Fruit fly (Drosophila melanogaster) whole organism, embryonic: ENCODE results near the gene CG45218.

Experiments
- BEAF-32 ChIP-seq: fragments of 200-800 bp; sonication (Bioruptor generic); optimal IDR thresholded peaks from 3 replicates; lab custom pipeline; 2017; ENCODE audit warnings: missing biosample characterization, missing genetic modification characterization, mild to moderate bottlenecking, moderate library complexity, missing genetic modification reagents
- CG10565 ChIP-seq: fragments of 200-800 bp; sonication (Bioruptor generic); optimal IDR thresholded peaks from 3 replicates; lab custom pipeline; 2016; ENCODE audit warnings: missing biosample characterization, mild to moderate bottlenecking, missing genetic modification characterization
- CG11085 ChIP-seq: fragments of 200-800 bp; sonication (Bioruptor generic); IDR thresholded peaks from 2 replicates; pipeline ENCODE4 v1.3.6; 2022; ENCODE audit warnings: missing biosample characterization, missing genetic modification characterization
- CG11695 ChIP-seq: fragments of 200-800 bp; sonication (Bioruptor generic); IDR thresholded peaks from 3 replicates; pipeline ENCODE4 v1.3.6; 2022; ENCODE audit warnings: missing biosample characterization, missing genetic modification characterization
- CG11696 ChIP-seq: fragments of 200-800 bp; sonication (Bioruptor generic); IDR thresholded peaks from 2 replicates; pipeline ENCODE4 v1.3.6; 2022; ENCODE audit warnings: missing biosample characterization, missing genetic modification characterization
- CG11723 ChIP-seq: fragments of 200-800 bp; sonication (Bioruptor generic); optimal IDR thresholded peaks from 2 replicates; lab custom pipeline; 2017; ENCODE audit warnings: missing biosample characterization, mild to moderate bottlenecking, missing genetic modification characterization
- CG12744 ChIP-seq: fragments of 200-800 bp; sonication (Bioruptor generic); optimal IDR thresholded peaks from 2 replicates; lab custom pipeline; 2016; ENCODE audit warnings: missing biosample characterization, missing genetic modification characterization
- CG2202 ChIP-seq: fragments of 200-800 bp; sonication (Bioruptor generic); optimal IDR thresholded peaks from 2 replicates; lab custom pipeline; 2018; ENCODE audit warnings: missing biosample characterization, mild to moderate bottlenecking, missing genetic modification characterization
- CG2678 ChIP-seq: fragments of 200-800 bp; sonication (Bioruptor generic); optimal IDR thresholded peaks from 3 replicates; lab custom pipeline; 2019; ENCODE audit warnings: missing biosample characterization, mild to moderate bottlenecking, missing genetic modification characterization, moderate library complexity
- CG3065 ChIP-seq: fragments of 200-800 bp; sonication (Bioruptor generic); optimal IDR thresholded peaks from 2 replicates; lab custom pipeline; 2016; ENCODE audit warnings: missing biosample characterization, missing genetic modification characterization
- CG31365 ChIP-seq: fragments of 200-800 bp; sonication (Bioruptor generic); optimal IDR thresholded peaks from 2 replicates; lab custom pipeline; 2018; ENCODE audit warnings: missing biosample characterization, mild to moderate bottlenecking, missing genetic modification characterization
- CG6854 ChIP-seq: fragments of 200-800 bp; sonication (Bioruptor generic); optimal IDR thresholded peaks from 3 replicates; lab custom pipeline; 2017; ENCODE audit warnings: missing biosample characterization, mild to moderate bottlenecking, missing genetic modification characterization
- CG8359 ChIP-seq: fragments of 200-800 bp; sonication (Bioruptor generic); optimal IDR thresholded peaks from 2 replicates; lab custom pipeline; 2017; ENCODE audit warnings: missing biosample characterization, mild to moderate bottlenecking, missing genetic modification characterization, borderline replicate concordance
- CG8924 ChIP-seq: fragments of 200-800 bp; optimal IDR thresholded peaks from 3 replicates; lab custom pipeline; 2019; ENCODE audit warnings: missing biosample characterization, mild to moderate bottlenecking, missing genetic modification characterization, moderate library complexity
- CoRest ChIP-seq: fragments of 200-800 bp; sonication (Bioruptor generic); optimal IDR thresholded peaks from 3 replicates; lab custom pipeline; 2018; ENCODE audit warnings: missing biosample characterization, mild to moderate bottlenecking, missing genetic modification characterization, moderate library complexity
- Dll ChIP-seq: fragments of 200-800 bp; sonication (Bioruptor generic); IDR thresholded peaks from 4 replicates; pipeline ENCODE4 v1.3.6; 2022; ENCODE audit warnings: missing biosample characterization, missing genetic modification characterization; ENCODE audit not compliant: partially characterized antibody
- Doc2 ChIP-seq: fragments of 200-800 bp; sonication (Bioruptor generic); IDR thresholded peaks from 2 replicates; pipeline ENCODE4 v1.3.6; 2022; ENCODE audit warnings: missing biosample characterization, missing genetic modification characterization
- Doc3 ChIP-seq: fragments of 200-800 bp; sonication (Bioruptor generic); IDR thresholded peaks from 3 replicates; pipeline ENCODE4 v1.3.6; 2022; ENCODE audit warnings: missing biosample characterization, missing genetic modification characterization; ENCODE audit not compliant: partially characterized antibody
- Drgx ChIP-seq: fragments of 200-800 bp; sonication (Bioruptor generic); IDR thresholded peaks from 2 replicates; pipeline ENCODE4 v1.3.6; 2022; ENCODE audit warnings: missing biosample characterization, missing genetic modification characterization
- E2f2 ChIP-seq: fragments of 200-800 bp; sonication (Bioruptor generic); IDR thresholded peaks from 2 replicates; pipeline ENCODE4 v1.3.6; 2022; ENCODE audit warnings: missing biosample characterization, missing genetic modification characterization
- Hsf ChIP-seq: fragments of 200-800 bp; sonication (Bioruptor generic); optimal IDR thresholded peaks from 3 replicates; lab custom pipeline; 2016; ENCODE audit warnings: missing biosample characterization, missing genetic modification characterization
- Jarid2 ChIP-seq: fragments of 200-800 bp; sonication (Bioruptor generic); optimal IDR thresholded peaks from 3 replicates; lab custom pipeline; 2017; ENCODE audit warnings: mild to moderate bottlenecking, missing biosample characterization, missing genetic modification reagents, missing genetic modification characterization
- MESR4 ChIP-seq: fragments of 200-800 bp; sonication (Bioruptor generic); optimal IDR thresholded peaks from 2 replicates; lab custom pipeline; 2018; ENCODE audit warnings: missing biosample characterization, mild to moderate bottlenecking, missing genetic modification characterization, moderate library complexity
- Mes4 ChIP-seq: fragments of 200-800 bp; sonication (Bioruptor generic); optimal IDR thresholded peaks from 2 replicates; lab custom pipeline; 2016; ENCODE audit warnings: missing biosample characterization, missing genetic modification characterization
- Mrtf ChIP-seq: fragments of 200-800 bp; sonication (Bioruptor generic); IDR thresholded peaks from 3 replicates; pipeline ENCODE4 v1.3.6; 2022; ENCODE audit warnings: missing biosample characterization, missing genetic modification characterization
- Neu2 ChIP-seq: fragments of 200-800 bp; sonication (Bioruptor generic); optimal IDR thresholded peaks from 3 replicates; lab custom pipeline; 2016; ENCODE audit warnings: missing biosample characterization, missing genetic modification characterization, borderline replicate concordance
- NfI ChIP-seq: fragments of 200-800 bp; sonication (Bioruptor generic); optimal IDR thresholded peaks from 3 replicates; lab custom pipeline; 2018; ENCODE audit warnings: missing biosample characterization, mild to moderate bottlenecking, missing genetic modification characterization, moderate library complexity
- Ptx1 ChIP-seq: fragments of 200-800 bp; sonication (Bioruptor generic); IDR thresholded peaks from 2 replicates; pipeline ENCODE4 v1.3.6; 2022; ENCODE audit warnings: missing biosample characterization, missing genetic modification characterization
- Ravus ChIP-seq: fragments of 200-800 bp; sonication (Bioruptor generic); IDR thresholded peaks from 2 replicates; pipeline ENCODE4 v1.3.6; 2022; ENCODE audit warnings: missing biosample characterization, missing genetic modification characterization
- Sin3A ChIP-seq: fragments of >200 bp; optimal IDR thresholded peaks from 2 replicates; lab custom pipeline; 2018
- Vsx1 ChIP-seq: fragments of 200-800 bp; sonication (Bioruptor generic); optimal IDR thresholded peaks from 2 replicates; lab custom pipeline; 2017; ENCODE audit warnings: missing biosample characterization, mild to moderate bottlenecking, missing genetic modification characterization, missing genetic modification reagents
- cato ChIP-seq: fragments of 200-800 bp; sonication (Bioruptor generic); optimal IDR thresholded peaks from 2 replicates; lab custom pipeline; 2016; ENCODE audit warnings: missing biosample characterization, missing genetic modification characterization, borderline replicate concordance
- corto ChIP-seq: fragments of 200-800 bp; sonication (Bioruptor generic); optimal IDR thresholded peaks from 2 replicates; lab custom pipeline; 2016; ENCODE audit warnings: missing biosample characterization, mild to moderate bottlenecking, missing genetic modification characterization, moderate library complexity
- crol ChIP-seq: fragments of 200-800 bp; sonication (Bioruptor generic); IDR thresholded peaks from 2 replicates; pipeline ENCODE4 v1.3.6; 2022; ENCODE audit warnings: missing biosample characterization, missing genetic modification characterization
- dati ChIP-seq: fragments of 200-800 bp; sonication (Bioruptor generic); IDR thresholded peaks from 2 replicates; pipeline ENCODE4 v1.3.6; 2022; ENCODE audit warnings: missing biosample characterization, missing genetic modification characterization
- emc ChIP-seq: fragments of 200-800 bp; sonication (Bioruptor generic); optimal IDR thresholded peaks from 2 replicates; lab custom pipeline; 2016; ENCODE audit warnings: missing biosample characterization, missing genetic modification characterization
- hbn ChIP-seq: fragments of 200-800 bp; sonication (Bioruptor generic); IDR thresholded peaks from 2 replicates; pipeline ENCODE4 v1.3.6; 2022; ENCODE audit warnings: missing biosample characterization, missing genetic modification characterization; ENCODE audit not compliant: partially characterized antibody
- lola ChIP-seq, 3 experiments: fragments of >200 bp in 2 of 3; fragments of 200-800 bp in 1 of 3; sonication (Bioruptor generic) in 1 of 3; optimal IDR thresholded peaks; 2 replicates each; lab custom pipeline; 2017 to 2019; ENCODE audit warnings: missing biosample characterization in 3 of 3, missing genetic modification characterization in 3 of 3, mild to moderate bottlenecking in 1 of 3, moderate library complexity in 1 of 3
- lov ChIP-seq, 2 experiments: fragments of 200-800 bp in 1 of 2; fragments of >200 bp in 1 of 2; sonication (Bioruptor generic) in 1 of 2; IDR thresholded peaks in 1 of 2; optimal IDR thresholded peaks in 1 of 2; 2 replicates in 1 of 2; 3 replicates in 1 of 2; pipeline versions ENCODE4 v1.3.6 to Lab custom; 2017 to 2022; ENCODE audit warnings: missing biosample characterization in 1 of 2, missing genetic modification characterization in 1 of 2
- pum ChIP-seq: fragments of 200-800 bp; sonication (Bioruptor generic); optimal IDR thresholded peaks from 2 replicates; lab custom pipeline; 2016; ENCODE audit warnings: missing biosample characterization, missing genetic modification characterization
- repo ChIP-seq: fragments of 200-800 bp; sonication (Bioruptor generic); optimal IDR thresholded peaks from 2 replicates; lab custom pipeline; 2016; ENCODE audit warnings: missing biosample characterization, missing genetic modification characterization
- sd ChIP-seq: fragments of 200-800 bp; sonication (Bioruptor generic); optimal IDR thresholded peaks from 3 replicates; lab custom pipeline; 2018; ENCODE audit warnings: missing biosample characterization, mild to moderate bottlenecking, missing genetic modification characterization, moderate library complexity
- sob ChIP-seq: fragments of 200-800 bp; sonication (Bioruptor generic); IDR thresholded peaks from 2 replicates; pipeline ENCODE4 v1.3.6; 2022; ENCODE audit warnings: missing biosample characterization, missing genetic modification characterization
- stwl ChIP-seq: fragments of 200-800 bp; sonication (Bioruptor generic); optimal IDR thresholded peaks from 3 replicates; lab custom pipeline; 2018; ENCODE audit warnings: missing biosample characterization, mild to moderate bottlenecking, missing genetic modification characterization, moderate library complexity
- toy ChIP-seq: fragments of 200-800 bp; sonication (Bioruptor generic); IDR thresholded peaks from 2 replicates; pipeline ENCODE4 v1.3.6; 2022; ENCODE audit warnings: missing biosample characterization, missing genetic modification characterization
- unc-4 ChIP-seq: fragments of 200-800 bp; sonication (Bioruptor generic); IDR thresholded peaks from 2 replicates; pipeline ENCODE4 v1.3.6; 2022; ENCODE audit warnings: missing biosample characterization, missing genetic modification characterization; ENCODE audit not compliant: partially characterized antibody
- yki ChIP-seq: fragments of >200 bp; optimal IDR thresholded peaks from 3 replicates; lab custom pipeline; 2018

The CG45218 gene

DNA sequence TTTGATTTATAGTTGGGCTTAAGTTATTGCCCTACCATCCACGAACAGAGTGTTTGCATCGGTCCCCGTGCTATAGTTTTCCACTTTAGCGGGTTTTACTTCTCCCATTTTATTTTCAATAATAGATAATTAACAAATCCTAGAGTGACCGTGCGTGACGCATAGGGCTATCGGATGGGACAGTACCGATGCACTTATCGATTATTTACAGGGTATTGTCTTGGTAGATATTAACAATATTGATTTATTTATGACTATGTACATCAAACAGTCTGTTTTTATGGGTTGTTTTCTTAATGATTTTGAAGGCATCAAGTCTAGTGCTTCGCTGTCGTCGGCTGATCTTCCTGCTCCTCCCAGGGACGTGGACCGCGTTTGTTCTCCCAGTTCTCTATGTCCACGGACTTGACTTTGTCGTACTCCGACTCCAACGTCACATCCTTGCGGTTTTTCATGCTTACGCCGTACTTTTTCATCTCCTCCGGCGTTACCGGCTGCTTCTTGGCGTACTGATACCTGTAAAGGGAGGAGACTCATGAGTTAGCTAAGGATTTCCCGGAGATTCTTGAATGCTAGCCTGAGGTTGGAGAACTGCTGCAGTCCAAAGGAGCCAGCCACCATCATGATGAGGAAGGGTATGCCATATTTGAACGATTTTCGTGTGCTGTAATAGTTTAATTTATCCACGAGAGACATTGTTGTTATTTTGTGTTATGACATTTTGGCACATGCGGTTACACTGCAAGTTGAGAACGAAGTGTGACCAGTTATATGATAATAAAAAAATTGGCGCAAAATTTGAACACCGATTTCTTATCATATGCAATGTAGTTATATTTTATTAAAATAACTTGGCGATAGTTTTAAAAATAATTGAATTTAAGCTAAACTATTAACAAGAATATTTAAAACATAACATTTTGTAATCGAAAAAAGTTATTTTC is 12.4 kb downstream of the CG45218 start, which contains the start of the genes MRG15 and Tm1 (continued):
- TF ChIP-seq toy (GFP tag; lab: Robert Waterston, UW) (no peak), yki (lab: Kevin White, UChicago) (no peak), CG6854 (GFP tag; lab: Kevin White, UChicago) (no peak), CG11695 (GFP tag; lab: Robert Waterston, UW) (no peak), unc-4 (GFP tag; lab: Robert Waterston, UW) (peak; percentile 70), Doc3 (GFP tag; lab: Robert Waterston, UW) (peak; percentile 70), lov (optimal IDR thresholded peaks at IDR 0.05; lab: Kevin White, UChicago) (no peak), lov (GFP tag; IDR thresholded peaks at IDR 0.05; lab: Robert Waterston, UW) (no peak), lola (GFP tag; optimal IDR thresholded peaks at IDR 0.05; lab: Kevin White, UChicago) (no peak), Jarid2 (GFP tag; lab: Kevin White, UChicago) (no peak), CG31365 (tag; lab: Kevin White, UChicago) (no peak), Dll (GFP tag; lab: Robert Waterston, UW) (peak; percentile 71), Hsf (no peak), dati (no peak), crol (GFP tag; lab: Robert Waterston, UW) (no peak), Ptx1 (GFP tag; lab: Robert Waterston, UW) (no peak)

DNA sequence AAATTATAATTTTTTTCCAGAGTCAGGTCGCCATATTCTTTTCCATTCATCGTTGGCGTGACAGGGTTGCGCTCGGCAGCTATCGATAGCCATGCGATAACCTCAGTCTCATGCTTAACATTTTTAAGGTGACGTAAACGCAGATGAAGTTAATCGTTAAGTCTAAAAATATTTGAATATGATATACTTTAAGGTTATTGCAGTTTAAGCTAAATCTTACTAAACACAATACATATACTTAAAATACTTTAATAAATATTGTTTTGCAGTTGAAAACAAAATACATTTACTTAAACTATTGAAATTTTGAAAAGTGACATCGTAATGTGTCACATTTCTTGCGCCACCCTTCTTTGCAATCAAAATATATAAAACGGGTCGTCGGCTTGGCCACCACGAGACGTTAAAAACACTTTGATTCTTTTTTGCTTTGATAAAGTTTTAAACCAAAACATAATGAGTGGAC is 15.4 kb downstream of the CG45218 start, which contains the start of the genes Cp190 and CG4338:
Gene Cp190, minus strand, starts transcription at position 84 of the 466 bp plus-strand sequence.
Gene CG4338, plus strand, starts transcription at position 365 of the 466 bp plus-strand sequence.
- TF ChIP-seq emc: peak; percentile 78
- peak; percentile 96 for TF ChIP-seq sob
- TF ChIP-seq CG11723 (GFP tag; lab: Kevin White, UChicago): peak; percentile 93
- peak; percentile 66 for TF ChIP-seq repo (GFP tag; lab: Kevin White, UChicago)
- no peak for TF ChIP-seq Neu2 (GFP tag; lab: Kevin White, UChicago)
- peak; percentile 94 for TF ChIP-seq sd
- peak; percentile 97 for TF ChIP-seq CG2202 (tag; lab: Kevin White, UChicago)
- TF ChIP-seq Mes4 (GFP tag; lab: Kevin White, UChicago): peak; percentile 89
- peak; percentile 100 for TF ChIP-seq CoRest (tag; lab: Kevin White, UChicago)
- peak; percentile 96 for TF ChIP-seq cato (GFP tag; lab: Kevin White, UChicago)
- TF ChIP-seq corto: no peak
- peak; percentile 98 for TF ChIP-seq NfI
- TF ChIP-seq Mrtf: peak; percentile 94
- peak; percentile 87 for TF ChIP-seq stwl (tag; lab: Kevin White, UChicago)
- peak; percentile 84 for TF ChIP-seq CG12744 (GFP tag; lab: Kevin White, UChicago)
- peak; percentile 94 for TF ChIP-seq Vsx1
- TF ChIP-seq MESR4 (GFP tag; lab: Kevin White, UChicago): peak; percentile 61
- TF ChIP-seq Ravus (GFP tag; lab: Robert Waterston, UW): peak; percentile 89
- TF ChIP-seq BEAF-32 (GFP tag; lab: Kevin White, UChicago): peak; percentile 93
- peak; percentile 81 for TF ChIP-seq Doc2 (GFP tag; lab: Robert Waterston, UW)
- peak; percentile 58 for TF ChIP-seq hbn (GFP tag; lab: Robert Waterston, UW)
- peak; percentile 80 for TF ChIP-seq CG11696
- TF ChIP-seq CG8359 (GFP tag; lab: Kevin White, UChicago): peak; percentile 89
- TF ChIP-seq CG2678 (tag; lab: Kevin White, UChicago): peak; percentile 99
- peak; percentile 91 for TF ChIP-seq pum (GFP tag; lab: Kevin White, UChicago)
- TF ChIP-seq CG8924 (tag; lab: Kevin White, UChicago): peak; percentile 99
- TF ChIP-seq CG3065 (GFP tag; lab: Kevin White, UChicago): peak; percentile 95
- peak; percentile 95 for TF ChIP-seq Drgx (GFP tag; lab: Robert Waterston, UW)
- peak; percentile 61 for TF ChIP-seq CG10565 (GFP tag; lab: Kevin White, UChicago)
- peak; percentile 89 for TF ChIP-seq Sin3A (lab: Kevin White, UChicago)
- TF ChIP-seq CG11085 (GFP tag; lab: Robert Waterston, UW): peak; percentile 92
- peak; percentile 85 for TF ChIP-seq E2f2
